4 worm cellular contexts compared by ENCODE assay signal in the genomic region with DNA sequence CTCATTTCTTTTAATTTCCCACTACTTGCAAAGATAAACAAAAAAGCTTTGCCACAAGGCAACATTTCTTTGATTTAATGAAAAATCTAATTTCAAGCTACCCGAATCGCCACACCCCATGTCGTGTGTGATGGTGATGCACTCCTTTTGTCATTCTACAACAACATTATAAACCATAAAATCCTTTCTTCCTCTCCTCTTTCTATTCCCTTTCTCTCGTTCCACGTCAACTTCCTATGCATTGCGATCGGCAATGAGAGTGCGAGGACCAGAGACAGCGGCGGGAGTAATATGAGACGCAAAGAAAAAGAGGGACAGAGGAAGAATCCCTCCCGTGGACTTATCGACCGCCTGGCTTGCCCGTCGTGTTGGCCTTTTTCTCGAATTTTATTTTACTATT.
A peak's percentile ranks its signal among the peaks of the same experiment; 100 is the strongest.
TF ChIP-seq lines count a peak whose summit lies in the region.

No protein-coding gene starts in this region.

TF ChIP-seq in whole organism, L2 larva, 48 proteins besides CTCF, POLR2A, EP300 and RAD21:
- TF ChIP-seq snpc-4 (tag; optimal IDR thresholded peaks at IDR 0.05; lab: Kevin White, UChicago) = peak; percentile 4
- TF ChIP-seq sem-4 (tag; optimal IDR thresholded peaks at IDR 0.05; lab: Kevin White, UChicago) = peak; percentile 57
- TF ChIP-seq nhr-25 (tag; optimal IDR thresholded peaks at IDR 0.05; lab: Kevin White, UChicago) = peak; percentile 36
- peak; percentile 50 for TF ChIP-seq unc-55 (GFP tag; optimal IDR thresholded peaks at IDR 0.05; lab: Kevin White, UChicago)
- peak; percentile 33 for TF ChIP-seq nhr-21 (tag; optimal IDR thresholded peaks at IDR 0.05; lab: Kevin White, UChicago)
- no peak for TF ChIP-seq peb-1 (tag; optimal IDR thresholded peaks at IDR 0.05; lab: Kevin White, UChicago)
- TF ChIP-seq sma-3 (GFP tag; optimal IDR thresholded peaks at IDR 0.05; lab: Kevin White, UChicago) = peak; percentile 29
- peak; percentile 78 for TF ChIP-seq nhr-129 (tag; optimal IDR thresholded peaks at IDR 0.05; lab: Kevin White, UChicago)
- TF ChIP-seq F13H6.1 (tag; optimal IDR thresholded peaks at IDR 0.05; lab: Kevin White, UChicago) = peak; percentile 61
- TF ChIP-seq aly-2 (tag; optimal IDR thresholded peaks at IDR 0.05; lab: Kevin White, UChicago) = no peak
- TF ChIP-seq dmd-4 (tag; optimal IDR thresholded peaks at IDR 0.05; lab: Kevin White, UChicago) = no peak
- peak; percentile 48 for TF ChIP-seq sma-9 (GFP tag; optimal IDR thresholded peaks at IDR 0.05; lab: Kevin White, UChicago)
- no peak for TF ChIP-seq sma-9 (tag; optimal IDR thresholded peaks at IDR 0.05; lab: Kevin White, UChicago)
- peak; percentile 85 for TF ChIP-seq crh-2 (tag; optimal IDR thresholded peaks at IDR 0.05; lab: Kevin White, UChicago)
- peak; percentile 37 for TF ChIP-seq lin-13 (GFP tag; optimal IDR thresholded peaks at IDR 0.05; lab: Kevin White, UChicago)
- peak; percentile 60 for TF ChIP-seq fos-1 (tag; optimal IDR thresholded peaks at IDR 0.05; lab: Kevin White, UChicago)
- peak; percentile 75 for TF ChIP-seq C34F6.9 (tag; optimal IDR thresholded peaks at IDR 0.05; lab: Kevin White, UChicago)

TF ChIP-seq in whole organism, L4 larva, 104 proteins besides CTCF, POLR2A, EP300 and RAD21 (continues in another document):
- TF ChIP-seq gei-8 (GFP tag; optimal IDR thresholded peaks at IDR 0.05; lab: Kevin White, UChicago) (no peak), zfp-3 (GFP tag; conservative IDR thresholded peaks at IDR 0.05; lab: Robert Waterston, UW) (no peak), mep-1 (tag; optimal IDR thresholded peaks at IDR 0.05; lab: Kevin White, UChicago) (peak; percentile 82), ztf-7 (tag; optimal IDR thresholded peaks at IDR 0.05; lab: Kevin White, UChicago) (no peak), nhr-11 (tag; optimal IDR thresholded peaks at IDR 0.05; lab: Kevin White, UChicago) (no peak), ces-1 (GFP tag; optimal IDR thresholded peaks at IDR 0.05; lab: Kevin White, UChicago) (no peak), dmd-9 (GFP tag; IDR thresholded peaks at IDR 0.05; lab: Robert Waterston, UW) (no peak), mxl-3 (GFP tag; optimal IDR thresholded peaks at IDR 0.05; lab: Kevin White, UChicago) (peak; percentile 37), spr-3 (GFP tag; optimal IDR thresholded peaks at IDR 0.05; lab: Kevin White, UChicago) (no peak), zfp-2 (tag; optimal IDR thresholded peaks at IDR 0.05; lab: Kevin White, UChicago) (no peak), lin-13 (GFP tag; optimal IDR thresholded peaks at IDR 0.05; lab: Kevin White, UChicago) (peak; percentile 39), lin-15B (tag; optimal IDR thresholded peaks at IDR 0.05; lab: Kevin White, UChicago) (no peak), dve-1 (tag; optimal IDR thresholded peaks at IDR 0.05; lab: Kevin White, UChicago; ENCODE audit: insufficient read depth) (peak; percentile 54), madf-5 (GFP tag; IDR thresholded peaks at IDR 0.05; lab: Robert Waterston, UW) (no peak), tra-1 (GFP tag; IDR thresholded peaks at IDR 0.05; lab: Robert Waterston, UW) (no peak), D1046.2 (GFP tag; IDR thresholded peaks at IDR 0.05; lab: Robert Waterston, UW) (no peak), lin-38 (GFP tag; IDR thresholded peaks at IDR 0.05; lab: Robert Waterston, UW) (no peak), zag-1 (tag; optimal IDR thresholded peaks at IDR 0.05; lab: Kevin White, UChicago) (no peak), R02D3.7 (tag; optimal IDR thresholded peaks at IDR 0.05; lab: Kevin White, UChicago) (no peak), lsy-2 (tag; optimal IDR thresholded peaks at IDR 0.05; lab: Kevin White, UChicago) (no peak), lin-1 (GFP tag; IDR thresholded peaks at IDR 0.05; lab: Robert Waterston, UW) (no peak), fkh-10 (GFP tag; optimal IDR thresholded peaks at IDR 0.05; lab: Kevin White, UChicago) (peak; percentile 22), Y5F2A.4 (GFP tag; optimal IDR thresholded peaks at IDR 0.05; lab: Kevin White, UChicago) (no peak), unc-62 (GFP tag; optimal IDR thresholded peaks at IDR 0.05 in 1 of 2; lab: Kevin White, UChicago) (peak in 1 of 2 experiments; percentile 89), unc-62 (tag; optimal IDR thresholded peaks at IDR 0.05; lab: Kevin White, UChicago) (no peak)

TF ChIP-seq in whole organism, late embryonic, 69 proteins besides CTCF, POLR2A, EP300 and RAD21 (continues in another document):
- TF ChIP-seq ceh-48 (tag; optimal IDR thresholded peaks at IDR 0.05; lab: Kevin White, UChicago) (peak; percentile 24), tbx-2 (tag; optimal IDR thresholded peaks at IDR 0.05; lab: Kevin White, UChicago) (peak; percentile 42), ceh-18 (tag; optimal IDR thresholded peaks at IDR 0.05; lab: Kevin White, UChicago) (peak; percentile 38), fkh-6 (tag; optimal IDR thresholded peaks at IDR 0.05; lab: Kevin White, UChicago) (no peak), rnt-1 (tag; optimal IDR thresholded peaks at IDR 0.05; lab: Kevin White, UChicago) (peak; percentile 17), dve-1 (tag; optimal IDR thresholded peaks at IDR 0.05; lab: Kevin White, UChicago) (peak; percentile 0), ceh-2 (tag; optimal IDR thresholded peaks at IDR 0.05; lab: Kevin White, UChicago) (peak; percentile 11), sdc-2 (tag; optimal IDR thresholded peaks at IDR 0.05; lab: Kevin White, UChicago) (peak; percentile 36), che-1 (tag; optimal IDR thresholded peaks at IDR 0.05; lab: Kevin White, UChicago) (no peak), C38D4.7 (GFP tag; optimal IDR thresholded peaks at IDR 0.05; lab: Kevin White, UChicago) (no peak), elt-4 (tag; optimal IDR thresholded peaks at IDR 0.05; lab: Kevin White, UChicago) (no peak), ttx-3 (tag; optimal IDR thresholded peaks at IDR 0.05; lab: Kevin White, UChicago) (no peak), odd-2 (tag; optimal IDR thresholded peaks at IDR 0.05; lab: Kevin White, UChicago) (no peak), pqm-1 (tag; optimal IDR thresholded peaks at IDR 0.05; lab: Kevin White, UChicago) (no peak), unc-55 (GFP tag; optimal IDR thresholded peaks at IDR 0.05; lab: Kevin White, UChicago) (peak; percentile 60), pros-1 (tag; optimal IDR thresholded peaks at IDR 0.05; lab: Kevin White, UChicago) (peak; percentile 63), lin-11 (tag; optimal IDR thresholded peaks at IDR 0.05; lab: Kevin White, UChicago) (no peak), hlh-30 (tag; optimal IDR thresholded peaks at IDR 0.05; lab: Kevin White, UChicago; ENCODE audit: insufficient read depth) (no peak), unc-42 (tag; optimal IDR thresholded peaks at IDR 0.05; lab: Kevin White, UChicago) (peak; percentile 82), hlh-6 (tag; optimal IDR thresholded peaks at IDR 0.05; lab: Kevin White, UChicago) (no peak), F13H6.1 (tag; optimal IDR thresholded peaks at IDR 0.05; lab: Kevin White, UChicago) (no peak), pag-3 (tag; optimal IDR thresholded peaks at IDR 0.05; lab: Kevin White, UChicago; ENCODE audit: borderline replicate concordance) (no peak), ceh-31 (tag; optimal IDR thresholded peaks at IDR 0.05; lab: Kevin White, UChicago) (peak; percentile 63), mec-3 (tag; optimal IDR thresholded peaks at IDR 0.05; lab: Kevin White, UChicago; ENCODE audit: borderline replicate concordance) (no peak), ceh-34 (tag; optimal IDR thresholded peaks at IDR 0.05; lab: Kevin White, UChicago) (peak; percentile 73), nfya-1 (tag; optimal IDR thresholded peaks at IDR 0.05; lab: Kevin White, UChicago) (peak; percentile 53)

TF ChIP-seq in whole organism, mixed stage, embryonic, 35 proteins besides CTCF, POLR2A, EP300 and RAD21:
- TF ChIP-seq ceh-39 (tag; optimal IDR thresholded peaks at IDR 0.05; lab: Kevin White, UChicago) (no peak), mls-2 (tag; optimal IDR thresholded peaks at IDR 0.05; lab: Kevin White, UChicago) (no peak), nhr-76 (tag; optimal IDR thresholded peaks at IDR 0.05; lab: Kevin White, UChicago) (no peak), hlh-1 (tag; optimal IDR thresholded peaks at IDR 0.05; lab: Kevin White, UChicago) (peak; percentile 54), unc-62 (GFP tag; optimal IDR thresholded peaks at IDR 0.05; lab: Kevin White, UChicago) (peak; percentile 31), cnd-1 (tag; optimal IDR thresholded peaks at IDR 0.05; lab: Kevin White, UChicago) (no peak), nhr-237 (tag; optimal IDR thresholded peaks at IDR 0.05; lab: Kevin White, UChicago) (peak; percentile 46), zip-8 (tag; optimal IDR thresholded peaks at IDR 0.05; lab: Kevin White, UChicago) (no peak), unc-120 (tag; optimal IDR thresholded peaks at IDR 0.05; lab: Kevin White, UChicago; ENCODE audit: poor library complexity, severe bottlenecking) (peak; percentile 40), blmp-1 (tag; optimal IDR thresholded peaks at IDR 0.05; lab: Kevin White, UChicago) (peak; percentile 37), mep-1 (tag; optimal IDR thresholded peaks at IDR 0.05; lab: Kevin White, UChicago) (peak; percentile 41), ztf-11 (tag; optimal IDR thresholded peaks at IDR 0.05; lab: Kevin White, UChicago) (peak; percentile 8), ham-2 (GFP tag; optimal IDR thresholded peaks at IDR 0.05; lab: Kevin White, UChicago) (peak; percentile 21), ces-1 (GFP tag; optimal IDR thresholded peaks at IDR 0.05; lab: Kevin White, UChicago) (peak; percentile 71), pha-4 (tag; optimal IDR thresholded peaks at IDR 0.05; lab: Kevin White, UChicago) (peak; percentile 2)
TF ChIP-seq in whole organism, mixed stage, embryonic: peak in this region for 10.
